Worm (Caenorhabditis elegans): ENCODE measurements around the gene zif-1.

zif-1 gene

DNA sequence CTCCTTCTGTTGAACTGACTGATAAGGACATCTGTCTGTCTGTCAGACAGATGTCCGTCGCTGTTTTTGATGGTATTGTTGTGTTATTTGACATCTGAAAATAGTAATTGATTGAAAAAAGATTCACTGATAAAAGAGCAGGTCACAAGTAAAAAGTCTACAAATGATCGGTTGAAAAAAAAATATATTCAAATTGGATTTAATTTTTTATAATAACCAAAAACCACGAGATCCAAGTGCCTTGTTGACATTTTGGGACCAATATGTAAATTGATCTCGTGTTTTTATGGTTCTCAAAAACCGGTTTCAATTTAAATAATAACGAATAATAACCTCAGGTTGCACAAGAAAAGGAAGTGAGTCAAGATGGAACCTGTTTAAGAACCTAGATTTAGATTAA is 24.4 kb downstream of the zif-1 start, which contains the start of gene F59B2.13 (continued):
- TF ChIP-seq ceh-58 (GFP tag; IDR thresholded peaks at IDR 0.05) = no peak

DNA sequence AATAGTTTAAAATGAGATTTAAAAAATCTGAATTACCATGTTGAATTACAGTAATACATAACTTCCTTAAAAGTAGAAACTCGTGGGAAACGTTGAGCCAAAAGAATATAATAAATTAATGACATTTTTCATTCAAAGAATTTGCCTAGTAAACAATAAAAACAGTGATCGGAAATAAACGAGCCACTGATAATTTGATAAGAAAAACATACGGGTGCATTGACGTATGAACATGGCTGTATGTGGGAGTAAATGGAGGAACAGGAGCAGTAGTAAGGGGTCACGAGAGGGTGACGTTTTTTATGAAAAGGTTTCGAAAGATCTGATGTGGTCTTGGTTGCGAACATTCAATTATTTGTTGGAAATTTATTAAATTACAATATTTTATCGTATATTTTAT is 28.2 kb downstream of the zif-1 start:
- TF ChIP-seq nhr-80 (tag; optimal IDR thresholded peaks at IDR 0.05) (peak; percentile 13), madf-3 (GFP tag; IDR thresholded peaks at IDR 0.05) (no peak)

- TF ChIP-seq snpc-1.3 (tag; optimal IDR thresholded peaks at IDR 0.05; ENCODE audit: insufficient read depth) = no peak
- peak; percentile 28 for TF ChIP-seq nhr-80 (tag; optimal IDR thresholded peaks at IDR 0.05)
- TF ChIP-seq mcd-1 (GFP tag; IDR thresholded peaks at IDR 0.05) = no peak
- no peak for TF ChIP-seq cebp-1 (GFP tag; IDR thresholded peaks at IDR 0.05)
- TF ChIP-seq cebp-1 (tag; optimal IDR thresholded peaks at IDR 0.05) = no peak
Measured at ce11 chrIII:9034133-9034532, 31.6 kb downstream of the zif-1 start.

- TF ChIP-seq nhr-80 (tag; optimal IDR thresholded peaks at IDR 0.05) = peak; percentile 64
- TF ChIP-seq ceh-40 (GFP tag; IDR thresholded peaks at IDR 0.05) = no peak
- no peak for TF ChIP-seq sdz-38 (tag; optimal IDR thresholded peaks at IDR 0.05)
- no peak for TF ChIP-seq lin-26 (GFP tag; IDR thresholded peaks at IDR 0.05)
- no peak for TF ChIP-seq ama-1 (optimal IDR thresholded peaks at IDR 0.05)
- TF ChIP-seq ama-1 (GFP tag; optimal IDR thresholded peaks at IDR 0.05) = no peak
- no peak for TF ChIP-seq nfya-1 (tag; optimal IDR thresholded peaks at IDR 0.05; ENCODE audit: borderline replicate concordance, insufficient read depth)
Measured at ce11 chrIII:9035037-9035436, 32.5 kb downstream of the zif-1 start.

DNA sequence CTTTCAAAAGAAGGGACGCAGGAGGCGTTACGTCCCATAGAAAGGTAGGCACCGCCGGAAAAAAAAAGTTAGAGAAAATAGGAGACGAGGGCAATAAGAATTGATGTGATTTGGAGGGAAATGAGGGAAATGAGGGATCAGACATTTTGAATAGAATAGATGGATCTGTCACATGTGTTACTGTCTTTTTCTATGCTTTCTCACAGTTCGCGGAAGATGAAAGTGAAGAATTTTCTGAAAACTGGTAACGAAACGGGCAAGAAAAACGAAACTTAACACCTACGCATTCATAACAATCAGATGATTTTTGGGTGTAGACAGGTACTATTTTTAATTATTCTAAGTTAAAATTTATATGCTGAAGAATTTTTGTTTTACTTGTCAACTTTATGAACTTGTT is 35.1 kb downstream of the zif-1 start, which contains the start of gene R107.9:
Gene R107.9 (plus strand): TSS at position 301 of the 400 bp plus-strand sequence.
- TF ChIP-seq F22D6.2 (tag; optimal IDR thresholded peaks at IDR 0.05) (no peak), dox-1 (GFP tag; IDR thresholded peaks at IDR 0.05) (no peak), ceh-91 (GFP tag; IDR thresholded peaks at IDR 0.05) (no peak), him-1 (tag; optimal IDR thresholded peaks at IDR 0.05) (no peak), sptf-2 (GFP tag; optimal IDR thresholded peaks at IDR 0.05) (no peak), nhr-90 (tag; optimal IDR thresholded peaks at IDR 0.05) (no peak), Y53F4B.3 (GFP tag; IDR thresholded peaks at IDR 0.05) (no peak), chd-7 (tag; optimal IDR thresholded peaks at IDR 0.05) (no peak), repo-1 (tag; optimal IDR thresholded peaks at IDR 0.05) (no peak), cebp-1 (GFP tag; IDR thresholded peaks at IDR 0.05) (no peak), cebp-1 (tag; optimal IDR thresholded peaks at IDR 0.05) (no peak), hmg-1.2 (GFP tag; IDR thresholded peaks at IDR 0.05) (no peak), ztf-6 (GFP tag; IDR thresholded peaks at IDR 0.05) (no peak), xnd-1 (tag; optimal IDR thresholded peaks at IDR 0.05) (no peak), fkh-3 (tag; optimal IDR thresholded peaks at IDR 0.05) (no peak), ztf-26 (tag; optimal IDR thresholded peaks at IDR 0.05) (no peak), pha-4 (tag; optimal IDR thresholded peaks at IDR 0.05) (no peak), tlf-1 (GFP tag; optimal IDR thresholded peaks at IDR 0.05) (no peak)

DNA sequence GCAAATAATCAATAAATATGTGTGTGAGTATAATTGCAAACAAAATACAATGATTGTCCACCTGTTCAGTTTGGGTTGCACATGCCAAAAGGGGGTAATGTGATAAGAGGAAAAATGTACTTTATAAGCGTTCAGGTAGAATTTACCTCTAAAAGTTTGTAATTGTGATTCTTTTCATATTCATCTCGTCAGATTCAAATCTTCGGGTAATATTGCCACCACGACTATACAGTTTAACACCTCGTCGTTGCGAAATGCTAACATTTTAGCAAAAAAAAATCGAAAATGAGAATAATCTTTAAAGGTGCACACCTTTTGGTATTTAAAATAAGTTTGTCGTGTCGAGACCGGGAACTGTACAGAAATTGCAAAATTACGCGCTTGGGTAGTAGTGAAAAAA is 40.6 kb downstream of the zif-1 start, which contains the start of gene nac-2:
Gene nac-2 (minus strand): TSS at position 101 of the 400 bp plus-strand sequence.
- no peak for TF ChIP-seq rpc-1 (optimal IDR thresholded peaks at IDR 0.05)
- TF ChIP-seq rpc-1 (tag; optimal IDR thresholded peaks at IDR 0.05) = no peak
- no peak for TF ChIP-seq zfh-2 (GFP tag; conservative IDR thresholded peaks at IDR 0.05)
- TF ChIP-seq madf-10 (tag; optimal IDR thresholded peaks at IDR 0.05) = no peak
- TF ChIP-seq F39B2.1 (GFP tag; IDR thresholded peaks at IDR 0.05) = no peak
- TF ChIP-seq F49E8.2 (tag; optimal IDR thresholded peaks at IDR 0.05; ENCODE audit: insufficient read depth) = no peak
- no peak for TF ChIP-seq madf-6 (GFP tag; IDR thresholded peaks at IDR 0.05)
- no peak for TF ChIP-seq T07F8.4 (tag; optimal IDR thresholded peaks at IDR 0.05)
- TF ChIP-seq ekl-4 (GFP tag; IDR thresholded peaks at IDR 0.05) = no peak
- TF ChIP-seq mcd-1 (GFP tag; IDR thresholded peaks at IDR 0.05) = no peak
- TF ChIP-seq lsl-1 (GFP tag; optimal IDR thresholded peaks at IDR 0.05) = no peak
- no peak for TF ChIP-seq Y56A3A.18 (GFP tag; IDR thresholded peaks at IDR 0.05)
- TF ChIP-seq egl-44 (GFP tag; IDR thresholded peaks at IDR 0.05) = no peak
- no peak for TF ChIP-seq tbp1 (GFP tag; optimal IDR thresholded peaks at IDR 0.05)
- TF ChIP-seq B0035.1 (tag; optimal IDR thresholded peaks at IDR 0.05) = no peak
